Fruit fly (Drosophila melanogaster) whole organism, embryonic: ENCODE measurements around the gene CG4364.

Experiments
- Asciz ChIP-seq: fragments of 200-800 bp; sonication (Bioruptor generic); optimal IDR thresholded peaks from 2 replicates; lab custom pipeline; 2017; ENCODE audit warnings: missing biosample characterization, mild to moderate bottlenecking, missing genetic modification characterization, missing genetic modification reagents
- Awh ChIP-seq: fragments of 200-800 bp; sonication (Bioruptor generic); IDR thresholded peaks from 2 replicates; pipeline ENCODE4, ENCODE4 v1.3.6; 2022; ENCODE audit warnings: missing biosample characterization, missing genetic modification characterization
- CG1024 ChIP-seq: fragments of 200-800 bp; sonication (Bioruptor generic); IDR thresholded peaks from 2 replicates; pipeline ENCODE4 v1.3.6; 2022; ENCODE audit warnings: missing biosample characterization, missing genetic modification characterization
- CG10543 ChIP-seq: fragments of 200-800 bp; sonication (Bioruptor generic); optimal IDR thresholded peaks from 3 replicates; lab custom pipeline; 2017; ENCODE audit warnings: missing biosample characterization, mild to moderate bottlenecking, missing genetic modification characterization, moderate library complexity
- CG11456 ChIP-seq: fragments of 200-800 bp; sonication (Bioruptor generic); IDR thresholded peaks from 3 replicates; pipeline ENCODE4 v1.3.6; 2022; ENCODE audit warnings: missing biosample characterization, missing genetic modification characterization
- CG11723 ChIP-seq: fragments of 200-800 bp; sonication (Bioruptor generic); optimal IDR thresholded peaks from 2 replicates; lab custom pipeline; 2017; ENCODE audit warnings: missing biosample characterization, mild to moderate bottlenecking, missing genetic modification characterization
- CG13296 ChIP-seq: fragments of 200-800 bp; sonication (Bioruptor generic); optimal IDR thresholded peaks from 3 replicates; lab custom pipeline; 2018; ENCODE audit warnings: missing biosample characterization, mild to moderate bottlenecking, missing genetic modification characterization
- CG13775 ChIP-seq: fragments of 200-800 bp; sonication (Bioruptor generic); optimal IDR thresholded peaks from 3 replicates; lab custom pipeline; 2017; ENCODE audit warnings: missing biosample characterization, mild to moderate bottlenecking, missing genetic modification characterization
- CG14441 ChIP-seq: fragments of 200-800 bp; sonication (Bioruptor generic); IDR thresholded peaks from 2 replicates; pipeline ENCODE4 v1.3.6; 2022; ENCODE audit warnings: missing biosample characterization, missing genetic modification characterization
- CG14710 ChIP-seq: fragments of 200-800 bp; sonication (Bioruptor generic); optimal IDR thresholded peaks from 3 replicates; lab custom pipeline; 2019; ENCODE audit warnings: missing biosample characterization, mild to moderate bottlenecking, missing genetic modification characterization, moderate library complexity
- CG15479 ChIP-seq: fragments of 200-800 bp; sonication (Bioruptor generic); optimal IDR thresholded peaks from 3 replicates; lab custom pipeline; 2019; ENCODE audit warnings: missing biosample characterization, mild to moderate bottlenecking, missing genetic modification characterization, moderate library complexity
- CG15601 ChIP-seq: fragments of 200-800 bp; sonication (Bioruptor generic); optimal IDR thresholded peaks from 3 replicates; lab custom pipeline; 2019; ENCODE audit warnings: missing biosample characterization, mild to moderate bottlenecking, missing genetic modification characterization, moderate library complexity
- CG1792 ChIP-seq: fragments of 200-800 bp; sonication (Bioruptor generic); optimal IDR thresholded peaks from 2 replicates; lab custom pipeline; 2016; ENCODE audit warnings: missing biosample characterization, missing genetic modification characterization
- CG18599 ChIP-seq: fragments of 200-800 bp; sonication (Bioruptor generic); optimal IDR thresholded peaks from 3 replicates; lab custom pipeline; 2017; ENCODE audit warnings: missing biosample characterization, missing genetic modification characterization, mild to moderate bottlenecking, moderate library complexity, missing genetic modification reagents
- CG32767 ChIP-seq: fragments of 200-800 bp; sonication (Bioruptor generic); IDR thresholded peaks from 2 replicates; pipeline ENCODE4 v1.3.6; 2022; ENCODE audit warnings: missing biosample characterization, missing genetic modification characterization
- CG3995 ChIP-seq: fragments of 200-800 bp; sonication (Bioruptor generic); optimal IDR thresholded peaks from 3 replicates; lab custom pipeline; 2016; ENCODE audit warnings: missing biosample characterization, missing genetic modification characterization
- CG4282 ChIP-seq: fragments of 200-800 bp; sonication (Bioruptor generic); optimal IDR thresholded peaks from 2 replicates; lab custom pipeline; 2016; ENCODE audit warnings: missing biosample characterization, missing genetic modification characterization
- CG4424 ChIP-seq: fragments of 200-800 bp; sonication (Bioruptor generic); optimal IDR thresholded peaks from 3 replicates; lab custom pipeline; 2016; ENCODE audit warnings: missing biosample characterization, missing genetic modification characterization
- CG4820 ChIP-seq: fragments of 200-800 bp; sonication (Bioruptor generic); optimal IDR thresholded peaks from 3 replicates; lab custom pipeline; 2016; ENCODE audit warnings: missing biosample characterization, missing genetic modification characterization
- CG6175 ChIP-seq: fragments of 200-800 bp; sonication (Bioruptor generic); IDR thresholded peaks from 3 replicates; pipeline ENCODE4 v1.3.6; 2022; ENCODE audit warnings: missing biosample characterization, missing genetic modification characterization
- CG6854 ChIP-seq: fragments of 200-800 bp; sonication (Bioruptor generic); optimal IDR thresholded peaks from 3 replicates; lab custom pipeline; 2017; ENCODE audit warnings: missing biosample characterization, mild to moderate bottlenecking, missing genetic modification characterization
- CG7556 ChIP-seq: fragments of 200-800 bp; sonication (Bioruptor generic); optimal IDR thresholded peaks from 2 replicates; lab custom pipeline; 2017; ENCODE audit warnings: missing biosample characterization, mild to moderate bottlenecking, missing genetic modification characterization
- CG7786 ChIP-seq: fragments of 200-800 bp; sonication (Bioruptor generic); optimal IDR thresholded peaks from 2 replicates; lab custom pipeline; 2016; ENCODE audit warnings: missing biosample characterization, missing genetic modification characterization
- CG8281 ChIP-seq: fragments of 200-800 bp; sonication (Bioruptor generic); optimal IDR thresholded peaks from 2 replicates; lab custom pipeline; 2018; ENCODE audit warnings: missing biosample characterization, mild to moderate bottlenecking, missing genetic modification characterization, moderate library complexity
- CG9797 ChIP-seq: fragments of 200-800 bp; sonication (Bioruptor generic); optimal IDR thresholded peaks from 3 replicates; lab custom pipeline; 2018; ENCODE audit warnings: missing biosample characterization, mild to moderate bottlenecking, missing genetic modification characterization
- CoRest ChIP-seq: fragments of 200-800 bp; sonication (Bioruptor generic); optimal IDR thresholded peaks from 3 replicates; lab custom pipeline; 2018; ENCODE audit warnings: missing biosample characterization, mild to moderate bottlenecking, missing genetic modification characterization, moderate library complexity
- Doc2 ChIP-seq: fragments of 200-800 bp; sonication (Bioruptor generic); IDR thresholded peaks from 2 replicates; pipeline ENCODE4 v1.3.6; 2022; ENCODE audit warnings: missing biosample characterization, missing genetic modification characterization
- Elba2 ChIP-seq: fragments of 200-800 bp; sonication (Bioruptor generic); optimal IDR thresholded peaks from 3 replicates; lab custom pipeline; 2016; ENCODE audit warnings: missing biosample characterization, missing genetic modification characterization
- Gug ChIP-seq: fragments of 200-800 bp; sonication (Bioruptor generic); IDR thresholded peaks from 4 replicates; pipeline ENCODE4 v1.3.6; 2022; ENCODE audit warnings: missing biosample characterization, missing genetic modification characterization
- Jarid2 ChIP-seq: fragments of 200-800 bp; sonication (Bioruptor generic); optimal IDR thresholded peaks from 3 replicates; lab custom pipeline; 2017; ENCODE audit warnings: mild to moderate bottlenecking, missing biosample characterization, missing genetic modification reagents, missing genetic modification characterization
- Lpt ChIP-seq: fragments of >200 bp; optimal IDR thresholded peaks from 2 replicates; lab custom pipeline; 2018; ENCODE audit warnings: missing biosample characterization, missing genetic modification characterization
- Trl ChIP-seq, 3 experiments: fragments of >200 bp in 2 of 3; fragments of 200-800 bp in 1 of 3; sonication (Bioruptor generic) in 1 of 3; optimal IDR thresholded peaks; 2 replicates in 1 of 3; 3 replicates in 2 of 3; lab custom pipeline; 2016 to 2017; ENCODE audit warnings: missing biosample characterization in 1 of 3, missing genetic modification characterization in 1 of 3
- abd-A ChIP-seq: fragments of 200-800 bp; sonication (Bioruptor generic); optimal IDR thresholded peaks from 3 replicates; lab custom pipeline; 2019; ENCODE audit warnings: missing biosample characterization, mild to moderate bottlenecking, missing genetic modification characterization, moderate library complexity
- ase ChIP-seq: fragments of 200-800 bp; sonication (Bioruptor generic); IDR thresholded peaks from 3 replicates; pipeline ENCODE4 v1.3.6; 2022; ENCODE audit warnings: missing biosample characterization, missing genetic modification characterization
- ato ChIP-seq: fragments of 200-800 bp; sonication (Bioruptor generic); IDR thresholded peaks from 2 replicates; pipeline ENCODE4 v1.3.6; 2022; ENCODE audit warnings: missing biosample characterization, missing genetic modification characterization; ENCODE audit not compliant: partially characterized antibody
- bbx ChIP-seq: fragments of 200-800 bp; sonication (Bioruptor generic); IDR thresholded peaks from 2 replicates; pipeline ENCODE4 v1.3.6; 2022; ENCODE audit warnings: missing biosample characterization, missing genetic modification characterization; ENCODE audit not compliant: partially characterized antibody
- bcd ChIP-seq: fragments of 200-800 bp; sonication (Bioruptor generic); optimal IDR thresholded peaks from 2 replicates; lab custom pipeline; 2017; ENCODE audit warnings: missing biosample characterization, mild to moderate bottlenecking, missing genetic modification characterization
- chn ChIP-seq: fragments of 200-800 bp; sonication (Bioruptor generic); optimal IDR thresholded peaks from 2 replicates; lab custom pipeline; 2016; ENCODE audit warnings: missing biosample characterization, missing genetic modification characterization
- ems ChIP-seq: fragments of 200-800 bp; sonication (Bioruptor generic); optimal IDR thresholded peaks from 3 replicates; lab custom pipeline; 2016; ENCODE audit warnings: missing biosample characterization, missing genetic modification characterization
- en ChIP-seq: fragments of 200-800 bp; sonication (Bioruptor generic); optimal IDR thresholded peaks from 2 replicates; lab custom pipeline; 2016; ENCODE audit warnings: missing biosample characterization, missing genetic modification characterization
- h ChIP-seq: fragments of >200 bp; optimal IDR thresholded peaks from 2 replicates; lab custom pipeline; 2017
- hkb ChIP-seq, 2 experiments: fragments of 200-800 bp in 1 of 2; fragments of >200 bp in 1 of 2; sonication (Bioruptor generic) in 1 of 2; IDR thresholded peaks in 1 of 2; optimal IDR thresholded peaks in 1 of 2; 2 replicates each; pipeline versions ENCODE4 v1.3.6 to Lab custom; 2017 to 2022; ENCODE audit warnings: missing biosample characterization in 1 of 2, missing genetic modification characterization in 1 of 2
- knrl ChIP-seq: fragments of 200-800 bp; sonication (Bioruptor generic); IDR thresholded peaks from 3 replicates; pipeline ENCODE4 v1.3.6; 2022; ENCODE audit warnings: missing biosample characterization, missing genetic modification characterization; ENCODE audit not compliant: partially characterized antibody
- lola ChIP-seq, 3 experiments: fragments of >200 bp in 2 of 3; fragments of 200-800 bp in 1 of 3; sonication (Bioruptor generic) in 1 of 3; optimal IDR thresholded peaks; 2 replicates each; lab custom pipeline; 2017 to 2019; ENCODE audit warnings: missing biosample characterization in 3 of 3, missing genetic modification characterization in 3 of 3, mild to moderate bottlenecking in 1 of 3, moderate library complexity in 1 of 3
- maf-S ChIP-seq: fragments of 200-800 bp; sonication (Bioruptor generic); optimal IDR thresholded peaks from 2 replicates; lab custom pipeline; 2016; ENCODE audit warnings: missing biosample characterization, missing genetic modification characterization
- oc ChIP-seq: fragments of 200-800 bp; sonication (Bioruptor generic); optimal IDR thresholded peaks from 2 replicates; lab custom pipeline; 2018; ENCODE audit warnings: missing biosample characterization, mild to moderate bottlenecking, missing genetic modification characterization, moderate library complexity
- psq ChIP-seq: fragments of 200-800 bp; sonication (Bioruptor generic); optimal IDR thresholded peaks from 2 replicates; lab custom pipeline; 2017; ENCODE audit warnings: missing biosample characterization, missing genetic modification characterization
- ro ChIP-seq: fragments of 200-800 bp; sonication (Bioruptor generic); IDR thresholded peaks from 2 replicates; pipeline ENCODE4 v1.3.6; 2022; ENCODE audit warnings: missing biosample characterization, missing genetic modification characterization
- vvl ChIP-seq: fragments of 200-800 bp; sonication (Bioruptor generic); IDR thresholded peaks from 2 replicates; pipeline ENCODE4 v1.3.6; 2022; ENCODE audit warnings: missing biosample characterization, missing genetic modification characterization
- yki ChIP-seq: fragments of >200 bp; optimal IDR thresholded peaks from 3 replicates; lab custom pipeline; 2018
- zen ChIP-seq: fragments of 200-800 bp; sonication (Bioruptor generic); optimal IDR thresholded peaks from 3 replicates; lab custom pipeline; 2018; ENCODE audit warnings: missing biosample characterization, mild to moderate bottlenecking, missing genetic modification characterization, moderate library complexity

Gene CG4364

dm6 chr2L:9670909-9671422, 40.1 kb downstream of the CG4364 start (continued):
- no peak for TF ChIP-seq en (GFP tag; lab: Kevin White, UChicago)
- peak; percentile 44 for TF ChIP-seq abd-A
- TF ChIP-seq CG11723 (GFP tag; lab: Kevin White, UChicago), result no peak
- no peak for TF ChIP-seq Lpt (GFP tag; lab: Kevin White, UChicago)
- no peak for TF ChIP-seq ro (GFP tag; lab: Robert Waterston, UW)
- no peak for TF ChIP-seq CG6175 (GFP tag; lab: Robert Waterston, UW)
- TF ChIP-seq CG7556, result no peak
- TF ChIP-seq ato (GFP tag; lab: Robert Waterston, UW), result no peak
- no peak for TF ChIP-seq CG15479 (GFP tag; lab: Kevin White, UChicago)
- TF ChIP-seq ems (GFP tag; lab: Kevin White, UChicago), result no peak
- no peak for TF ChIP-seq bbx (GFP tag; lab: Robert Waterston, UW)
- no peak for TF ChIP-seq oc
- TF ChIP-seq CG8281, result no peak
- no peak for TF ChIP-seq CG14441
- TF ChIP-seq zen (tag; lab: Kevin White, UChicago), result no peak
- TF ChIP-seq vvl (GFP tag; lab: Robert Waterston, UW), result 0 out of 2 replicates have a peak, but pooled peaks have one; percentile 39
- TF ChIP-seq bcd, result no peak
- TF ChIP-seq h (lab: Kevin White, UChicago), result no peak
- 0 out of 3 replicates have a peak, but pooled peaks have one; percentile 9 for TF ChIP-seq CG11456 (GFP tag; lab: Robert Waterston, UW)
- TF ChIP-seq CG6854 (GFP tag; lab: Kevin White, UChicago), result no peak
- no peak for TF ChIP-seq CG4282 (GFP tag; lab: Kevin White, UChicago)
- TF ChIP-seq CG1792 (GFP tag; lab: Kevin White, UChicago), result no peak
- TF ChIP-seq Gug, result no peak
- TF ChIP-seq knrl (GFP tag; lab: Robert Waterston, UW), result no peak
- TF ChIP-seq CG13775 (GFP tag; lab: Kevin White, UChicago), result no peak
- TF ChIP-seq Asciz (GFP tag; lab: Kevin White, UChicago), result peak; percentile 33
- TF ChIP-seq Doc2 (GFP tag; lab: Robert Waterston, UW), result no peak
- no peak for TF ChIP-seq maf-S
- TF ChIP-seq CG1024, result no peak
- no peak for TF ChIP-seq CoRest
- TF ChIP-seq Jarid2 (GFP tag; lab: Kevin White, UChicago), result no peak
- no peak for TF ChIP-seq CG15601 (tag; lab: Kevin White, UChicago)
- no peak for TF ChIP-seq ase (GFP tag; lab: Robert Waterston, UW)
- TF ChIP-seq CG13296 (GFP tag; lab: Kevin White, UChicago), result no peak
- TF ChIP-seq CG10543 (GFP tag; lab: Kevin White, UChicago), result peak; percentile 14
- no peak for TF ChIP-seq CG4820 (GFP tag; lab: Kevin White, UChicago)
- no peak for TF ChIP-seq CG9797 (GFP tag; lab: Kevin White, UChicago)
- TF ChIP-seq CG18599 (GFP tag; lab: Kevin White, UChicago), result peak; percentile 20
- TF ChIP-seq lola (GFP tag; optimal IDR thresholded peaks at IDR 0.05; lab: Kevin White, UChicago), result no peak
- TF ChIP-seq yki (lab: Kevin White, UChicago), result no peak
- TF ChIP-seq Trl (optimal IDR thresholded peaks at IDR 0.05; lab: Kevin White, UChicago), result no peak
- TF ChIP-seq Trl (GFP tag; optimal IDR thresholded peaks at IDR 0.05; lab: Kevin White, UChicago), result no peak
- no peak for TF ChIP-seq CG14710 (tag; lab: Kevin White, UChicago)
- no peak for TF ChIP-seq CG3995
- TF ChIP-seq CG4424 (GFP tag; lab: Kevin White, UChicago), result no peak
- no peak for TF ChIP-seq hkb (optimal IDR thresholded peaks at IDR 0.05; lab: Kevin White, UChicago)
- TF ChIP-seq hkb (GFP tag; IDR thresholded peaks at IDR 0.05; lab: Robert Waterston, UW), result no peak
- no peak for TF ChIP-seq psq (GFP tag; lab: Kevin White, UChicago)
- TF ChIP-seq Elba2 (GFP tag; lab: Kevin White, UChicago), result no peak
- TF ChIP-seq CG7786 (GFP tag; lab: Kevin White, UChicago), result no peak
- no peak for TF ChIP-seq Awh
- no peak for TF ChIP-seq CG32767 (GFP tag; lab: Robert Waterston, UW)
- no peak for TF ChIP-seq chn (GFP tag; lab: Kevin White, UChicago)
